Worm (Caenorhabditis elegans): ENCODE results near the gene C35D10.5.

C35D10.5 gene

DNA sequence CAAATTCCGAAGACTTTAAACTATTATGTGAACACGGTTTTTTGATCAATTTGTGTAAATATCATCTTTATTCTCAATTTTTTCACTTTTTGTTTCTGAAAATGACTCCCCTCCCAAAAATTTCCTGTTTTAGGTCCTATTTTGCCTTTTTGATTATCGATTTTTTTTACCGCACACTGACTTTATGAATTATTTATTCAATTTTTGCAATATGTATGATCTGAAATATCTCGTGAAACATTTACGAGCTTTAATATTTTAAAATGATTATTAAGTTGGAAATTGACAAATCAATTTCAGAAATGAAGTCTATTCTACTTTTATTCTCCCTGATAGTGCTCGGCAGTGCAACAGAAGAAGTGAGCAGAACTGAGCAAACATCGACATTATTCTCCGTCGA is 17.3 kb downstream of the C35D10.5 start, which contains the start of gene C35D10.1:
Gene C35D10.1, plus strand, starts transcription at position 301 of the 400 bp plus-strand sequence.
- TF ChIP-seq fos-1 (tag; optimal IDR thresholded peaks at IDR 0.05): no peak
- TF ChIP-seq ceh-28 (tag; optimal IDR thresholded peaks at IDR 0.05): peak; percentile 38
- TF ChIP-seq dpl-1 (GFP tag; optimal IDR thresholded peaks at IDR 0.05): no peak
- peak; percentile 62 for TF ChIP-seq lin-38 (GFP tag; IDR thresholded peaks at IDR 0.05)
- TF ChIP-seq dmd-8 (GFP tag; IDR thresholded peaks at IDR 0.05): no peak
- TF ChIP-seq mxl-2 (GFP tag; conservative IDR thresholded peaks at IDR 0.05): no peak

- TF ChIP-seq nhr-6 (tag; optimal IDR thresholded peaks at IDR 0.05) (no peak), mxl-2 (GFP tag; conservative IDR thresholded peaks at IDR 0.05) (no peak), sdz-12 (GFP tag; optimal IDR thresholded peaks at IDR 0.05) (no peak), nhr-28 (tag; optimal IDR thresholded peaks at IDR 0.05) (peak; percentile 11), pqm-1 (tag; optimal IDR thresholded peaks at IDR 0.05) (peak; percentile 38), ztf-7 (tag; optimal IDR thresholded peaks at IDR 0.05) (no peak), lsy-2 (tag; optimal IDR thresholded peaks at IDR 0.05) (no peak), F49E8.2 (tag; optimal IDR thresholded peaks at IDR 0.05; ENCODE audit: borderline replicate concordance) (no peak), R02D3.7 (tag; optimal IDR thresholded peaks at IDR 0.05) (no peak), nhr-237 (tag; optimal IDR thresholded peaks at IDR 0.05) (no peak), nhr-77 (tag; optimal IDR thresholded peaks at IDR 0.05) (no peak), ceh-20 (GFP tag; IDR thresholded peaks at IDR 0.05) (no peak), snpc-4 (tag; optimal IDR thresholded peaks at IDR 0.05) (no peak), F44E2.7 (GFP tag; IDR thresholded peaks at IDR 0.05) (no peak), spr-3 (GFP tag; optimal IDR thresholded peaks at IDR 0.05) (no peak), F37D6.2 (tag; optimal IDR thresholded peaks at IDR 0.05) (no peak), hmg-1.1 (GFP tag; IDR thresholded peaks at IDR 0.05) (no peak), hlh-11 (tag; optimal IDR thresholded peaks at IDR 0.05) (peak; percentile 12), rbr-2 (tag; optimal IDR thresholded peaks at IDR 0.05) (no peak), lin-13 (GFP tag; optimal IDR thresholded peaks at IDR 0.05) (no peak), skn-1 (tag; optimal IDR thresholded peaks at IDR 0.05) (no peak), dmd-6 (GFP tag; IDR thresholded peaks at IDR 0.05) (0 out of 2 replicates have a peak, but pooled peaks have one; percentile 17), zfp-3 (GFP tag; conservative IDR thresholded peaks at IDR 0.05) (no peak), ama-1 (optimal IDR thresholded peaks at IDR 0.05) (no peak), mdl-1 (tag; optimal IDR thresholded peaks at IDR 0.05) (no peak), saeg-2 (GFP tag; IDR thresholded peaks at IDR 0.05) (no peak), nhr-25 (tag; optimal IDR thresholded peaks at IDR 0.05; ENCODE audit: borderline replicate concordance, insufficient read depth) (no peak), dmd-8 (GFP tag; IDR thresholded peaks at IDR 0.05) (no peak), daf-16 (GFP tag; optimal IDR thresholded peaks at IDR 0.05) (no peak), daf-16 (tag; optimal IDR thresholded peaks at IDR 0.05) (peak; percentile 22), lin-1 (GFP tag; IDR thresholded peaks at IDR 0.05) (no peak), lin-15B (tag; optimal IDR thresholded peaks at IDR 0.05) (no peak), fos-1 (tag; optimal IDR thresholded peaks at IDR 0.05) (no peak), D1046.2 (GFP tag; IDR thresholded peaks at IDR 0.05) (no peak), nhr-41 (GFP tag; IDR thresholded peaks at IDR 0.05) (no peak)
Observed at ce11 chrIII:4881955-4882354, 19.8 kb downstream of the C35D10.5 start.

DNA sequence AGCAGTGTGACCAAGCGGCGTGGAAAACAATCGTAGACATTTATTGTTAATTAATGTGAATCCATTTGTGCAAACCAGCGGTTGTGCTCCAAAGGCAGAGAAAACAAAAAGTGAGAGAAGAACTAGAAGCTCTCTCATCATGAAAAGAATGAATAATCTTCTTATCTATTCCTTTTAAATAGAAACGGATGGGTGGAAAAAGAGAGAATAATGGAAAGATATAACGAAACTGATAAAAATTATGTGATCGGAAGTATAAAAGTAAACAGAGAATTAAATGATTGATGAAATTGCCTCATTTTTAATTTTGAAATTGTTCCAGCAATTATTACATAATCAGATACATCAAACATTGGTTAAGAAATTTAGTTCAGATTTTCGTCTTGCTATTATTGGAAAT is 21.3 kb downstream of the C35D10.5 start, which contains the start of gene clec-5:
Gene clec-5, minus strand, starts transcription at position 178 of the 400 bp plus-strand sequence.
- TF ChIP-seq php-3 (GFP tag; IDR thresholded peaks at IDR 0.05) (no peak), fos-1 (tag; optimal IDR thresholded peaks at IDR 0.05) (no peak), lir-3 (tag; optimal IDR thresholded peaks at IDR 0.05) (no peak), daf-16 (GFP tag; optimal IDR thresholded peaks at IDR 0.05) (no peak), daf-16 (tag; optimal IDR thresholded peaks at IDR 0.05) (peak; percentile 17), dve-1 (tag; optimal IDR thresholded peaks at IDR 0.05; ENCODE audit: insufficient read depth) (peak; percentile 13), aha-1 (tag) (no peak), saeg-2 (GFP tag; IDR thresholded peaks at IDR 0.05) (no peak), unc-130 (GFP tag; optimal IDR thresholded peaks at IDR 0.05) (no peak), nhr-6 (tag; optimal IDR thresholded peaks at IDR 0.05) (no peak), ZK337.2 (GFP tag; IDR thresholded peaks at IDR 0.05) (no peak), nhr-76 (tag; optimal IDR thresholded peaks at IDR 0.05) (no peak), sdz-12 (GFP tag; optimal IDR thresholded peaks at IDR 0.05) (no peak), skn-1 (tag; optimal IDR thresholded peaks at IDR 0.05) (no peak), pqm-1 (tag; optimal IDR thresholded peaks at IDR 0.05) (peak; percentile 56), dmd-8 (GFP tag; IDR thresholded peaks at IDR 0.05) (no peak), hif-1 (tag; optimal IDR thresholded peaks at IDR 0.05) (no peak), hlh-30 (tag; optimal IDR thresholded peaks at IDR 0.05; ENCODE audit: insufficient read depth) (no peak), duxl-1 (tag; optimal IDR thresholded peaks at IDR 0.05; ENCODE audit: poor library complexity) (no peak), ceh-28 (tag; optimal IDR thresholded peaks at IDR 0.05) (no peak)

Measured in whole organism, L4 larva.